Worm (Caenorhabditis elegans): ENCODE results near the gene ark-1.

The ark-1 gene

DNA sequence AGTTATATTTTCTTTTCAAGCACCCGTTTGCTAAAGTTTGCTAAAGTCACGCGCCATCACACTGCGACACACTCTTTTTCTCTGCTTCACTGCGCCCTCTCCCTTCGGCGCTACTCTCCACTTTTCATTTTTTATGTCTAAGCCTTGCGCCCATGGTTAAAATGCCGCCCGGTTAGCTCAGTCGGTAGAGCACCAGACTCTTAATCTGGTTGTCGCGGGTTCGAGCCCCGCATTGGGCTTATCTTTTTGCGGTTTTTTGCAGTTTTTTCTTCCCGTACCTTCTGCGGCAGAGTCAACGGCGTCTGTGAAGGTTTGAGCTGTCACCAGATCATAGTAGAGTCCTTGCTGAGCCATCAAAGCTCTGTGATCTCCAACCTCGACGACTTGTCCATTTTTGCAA is 36.2 kb downstream of the ark-1 start (continued):
- TF ChIP-seq lir-3 (tag; optimal IDR thresholded peaks at IDR 0.05), result peak; percentile 13
- TF ChIP-seq mep-1 (tag; optimal IDR thresholded peaks at IDR 0.05), result peak; percentile 75
- peak; percentile 71 for TF ChIP-seq unc-130 (GFP tag; optimal IDR thresholded peaks at IDR 0.05)
- TF ChIP-seq nhr-42 (GFP tag; IDR thresholded peaks at IDR 0.05), result peak; percentile 65; the same call in 1 of the 2 replicates
- peak; percentile 22 for TF ChIP-seq nhr-11 (tag; optimal IDR thresholded peaks at IDR 0.05)
- TF ChIP-seq fkh-10 (GFP tag; optimal IDR thresholded peaks at IDR 0.05), result peak; percentile 26
- TF ChIP-seq unc-39 (tag; optimal IDR thresholded peaks at IDR 0.05), result no peak
- peak; percentile 84 for TF ChIP-seq dmd-9 (GFP tag; IDR thresholded peaks at IDR 0.05)
- TF ChIP-seq Y5F2A.4 (GFP tag; optimal IDR thresholded peaks at IDR 0.05), result peak; percentile 28
- TF ChIP-seq lin-38 (GFP tag; IDR thresholded peaks at IDR 0.05), result no peak; the same call in 1 of the 2 replicates
- peak; percentile 48 for TF ChIP-seq F49E8.2 (tag; optimal IDR thresholded peaks at IDR 0.05; ENCODE audit: borderline replicate concordance)
- TF ChIP-seq nhr-102 (tag; optimal IDR thresholded peaks at IDR 0.05), result peak; percentile 81
- TF ChIP-seq lin-1 (GFP tag; IDR thresholded peaks at IDR 0.05), result peak; percentile 74
- TF ChIP-seq lin-15B (tag; optimal IDR thresholded peaks at IDR 0.05), result no peak
- TF ChIP-seq Y75B8A.6 (GFP tag; IDR thresholded peaks at IDR 0.05), result no peak
- no peak for TF ChIP-seq ZK546.5 (tag; optimal IDR thresholded peaks at IDR 0.05)
- TF ChIP-seq tag-97 (GFP tag; IDR thresholded peaks at IDR 0.05), result no peak
- TF ChIP-seq mdt-29 (GFP tag; IDR thresholded peaks at IDR 0.05), result peak; percentile 80; the same call in 1 of the 2 replicates
- TF ChIP-seq arid-1 (GFP tag; conservative IDR thresholded peaks at IDR 0.05), result peak; percentile 87
- TF ChIP-seq ZK337.2 (GFP tag; IDR thresholded peaks at IDR 0.05), result peak; percentile 37; the same call in 1 of the 2 replicates
- TF ChIP-seq saeg-2 (GFP tag; IDR thresholded peaks at IDR 0.05), result no peak
- peak; percentile 95 for TF ChIP-seq hlh-30 (tag; optimal IDR thresholded peaks at IDR 0.05; ENCODE audit: insufficient read depth)
- TF ChIP-seq T26A8.4 (GFP tag; IDR thresholded peaks at IDR 0.05), result peak; percentile 79
- peak; percentile 97 for TF ChIP-seq egl-43 (GFP tag; IDR thresholded peaks at IDR 0.05)
- TF ChIP-seq rbr-2 (tag; optimal IDR thresholded peaks at IDR 0.05), result peak; percentile 83

DNA sequence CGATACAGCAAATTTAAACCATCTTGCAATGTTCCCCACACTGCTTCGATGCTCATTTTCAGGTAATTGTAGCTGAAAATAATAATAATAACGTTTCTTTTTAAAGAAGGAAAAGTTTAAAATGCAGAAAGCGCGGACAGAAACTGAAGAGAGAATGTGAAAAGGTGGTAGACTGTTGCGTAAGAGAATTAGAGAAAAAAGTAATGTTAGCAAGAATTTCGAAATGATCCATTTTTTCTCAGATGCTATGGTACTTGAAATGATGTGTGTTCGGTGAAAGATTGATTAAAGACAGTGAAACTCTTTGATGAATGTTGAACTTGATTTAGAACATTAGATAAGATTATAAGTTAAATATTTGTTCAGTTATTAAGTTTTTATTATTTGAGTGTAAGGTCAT is 40.4 kb downstream of the ark-1 start, which contains the start of gene cul-6:
TSS of gene cul-6 (minus strand) at position 79 of the 400 bp plus-strand sequence.
- TF ChIP-seq ceh-62 (tag; optimal IDR thresholded peaks at IDR 0.05), result no peak
- no peak for TF ChIP-seq aly-2 (tag; optimal IDR thresholded peaks at IDR 0.05)
- TF ChIP-seq zfp-3 (GFP tag; conservative IDR thresholded peaks at IDR 0.05), result no peak
- TF ChIP-seq vab-7 (GFP tag; IDR thresholded peaks at IDR 0.05), result no peak
- TF ChIP-seq F26F4.8 (GFP tag; conservative IDR thresholded peaks at IDR 0.05), result no peak
- no peak for TF ChIP-seq pha-4 (GFP tag; IDR thresholded peaks at IDR 0.05)
- no peak for TF ChIP-seq pha-4 (tag; optimal IDR thresholded peaks at IDR 0.05)
- no peak for TF ChIP-seq lin-1 (GFP tag; IDR thresholded peaks at IDR 0.05)
- TF ChIP-seq egl-27 (tag; optimal IDR thresholded peaks at IDR 0.05), result no peak
- no peak for TF ChIP-seq ama-1 (optimal IDR thresholded peaks at IDR 0.05)
- TF ChIP-seq nhr-111 (GFP tag; optimal IDR thresholded peaks at IDR 0.05), result no peak
- no peak for TF ChIP-seq F37D6.2 (tag; optimal IDR thresholded peaks at IDR 0.05)
- TF ChIP-seq mdt-29 (GFP tag; IDR thresholded peaks at IDR 0.05), result no peak
- TF ChIP-seq hmg-1.1 (GFP tag; IDR thresholded peaks at IDR 0.05), result no peak
- no peak for TF ChIP-seq saeg-2 (GFP tag; IDR thresholded peaks at IDR 0.05)
- TF ChIP-seq fos-1 (tag; optimal IDR thresholded peaks at IDR 0.05), result no peak
- no peak for TF ChIP-seq nhr-42 (GFP tag; IDR thresholded peaks at IDR 0.05)
- no peak for TF ChIP-seq snpc-1.2 (GFP tag; IDR thresholded peaks at IDR 0.05)
- no peak for TF ChIP-seq Y48G9A.11 (GFP tag; IDR thresholded peaks at IDR 0.05)

DNA sequence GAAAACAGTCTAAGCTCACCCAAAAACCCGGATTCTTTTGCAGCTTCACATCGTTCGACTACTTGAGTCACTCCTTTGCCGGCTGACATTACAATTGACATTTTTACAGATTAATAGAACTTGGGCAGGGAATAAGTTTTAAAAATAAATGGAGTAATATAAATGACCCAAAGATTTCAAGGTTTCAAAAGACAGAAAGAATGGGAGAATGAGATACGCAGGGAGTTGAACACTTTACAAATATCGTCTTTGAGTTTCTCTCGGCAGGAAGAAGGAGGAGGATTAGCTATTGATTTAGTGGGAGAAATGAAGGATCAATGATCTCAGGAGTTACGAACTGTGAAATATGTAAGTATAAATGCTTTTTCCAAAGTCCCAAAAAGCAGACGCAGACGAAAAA is 44.9 kb downstream of the ark-1 start, which contains the start of gene K08E7.8:
TSS of gene K08E7.8 (minus strand) at position 101 of the 400 bp plus-strand sequence.
- TF ChIP-seq daf-12 (tag; optimal IDR thresholded peaks at IDR 0.05), result no peak
- no peak for TF ChIP-seq madf-5 (GFP tag; IDR thresholded peaks at IDR 0.05)
- TF ChIP-seq zip-11 (GFP tag; IDR thresholded peaks at IDR 0.05), result no peak
- TF ChIP-seq dmd-9 (GFP tag; IDR thresholded peaks at IDR 0.05), result no peak
- no peak for TF ChIP-seq jun-1 (tag; optimal IDR thresholded peaks at IDR 0.05)
- no peak for TF ChIP-seq rbr-2 (tag; optimal IDR thresholded peaks at IDR 0.05)
- TF ChIP-seq Y5F2A.4 (GFP tag; optimal IDR thresholded peaks at IDR 0.05), result no peak
- no peak for TF ChIP-seq zfp-3 (GFP tag; conservative IDR thresholded peaks at IDR 0.05)
- no peak for TF ChIP-seq nhr-10 (tag; optimal IDR thresholded peaks at IDR 0.05)
- TF ChIP-seq hmg-1.1 (GFP tag; IDR thresholded peaks at IDR 0.05), result no peak
- no peak for TF ChIP-seq ces-1 (GFP tag; optimal IDR thresholded peaks at IDR 0.05)
- no peak for TF ChIP-seq ceh-28 (tag; optimal IDR thresholded peaks at IDR 0.05)
- no peak for TF ChIP-seq fos-1 (tag; optimal IDR thresholded peaks at IDR 0.05)
- no peak for TF ChIP-seq Y105C5A.15 (GFP tag; IDR thresholded peaks at IDR 0.05)
- no peak for TF ChIP-seq F37D6.2 (tag; optimal IDR thresholded peaks at IDR 0.05)
- TF ChIP-seq spr-3 (GFP tag; optimal IDR thresholded peaks at IDR 0.05), result no peak
- TF ChIP-seq Y75B8A.6 (GFP tag; IDR thresholded peaks at IDR 0.05), result no peak
